Fruit fly (Drosophila melanogaster): ENCODE data around the gene Sfp24C1.

Gene Sfp24C1

dm6 chr2L:3675770-3676169 is 24.7 kb upstream of the Sfp24C1 start (continued):
- TF ChIP-seq sc (optimal IDR thresholded peaks at IDR 0.05) (no peak), sc (GFP tag; optimal IDR thresholded peaks at IDR 0.05) (no peak), CG5180 (GFP tag; optimal IDR thresholded peaks at IDR 0.05) (no peak), hkb (optimal IDR thresholded peaks at IDR 0.05) (no peak), hkb (GFP tag; IDR thresholded peaks at IDR 0.05) (no peak), CG6765 (GFP tag; optimal IDR thresholded peaks at IDR 0.05) (no peak), CG18011 (GFP tag; optimal IDR thresholded peaks at IDR 0.05) (no peak), CG2116 (GFP tag; optimal IDR thresholded peaks at IDR 0.05) (no peak), CG4617 (GFP tag; optimal IDR thresholded peaks at IDR 0.05; ENCODE audit: borderline replicate concordance) (no peak), CG10209 (GFP tag; optimal IDR thresholded peaks at IDR 0.05) (no peak), unpg (GFP tag; optimal IDR thresholded peaks at IDR 0.05) (no peak), CG18619 (GFP tag; optimal IDR thresholded peaks at IDR 0.05) (no peak), oc (tag; optimal IDR thresholded peaks at IDR 0.05) (peak; percentile 28), sd (tag; optimal IDR thresholded peaks at IDR 0.05) (no peak), CG1233 (GFP tag; optimal IDR thresholded peaks at IDR 0.05) (no peak), ind (GFP tag; optimal IDR thresholded peaks at IDR 0.05) (no peak), B-H1 (GFP tag; IDR thresholded peaks at IDR 0.05) (no peak), Mes4 (GFP tag; optimal IDR thresholded peaks at IDR 0.05) (no peak), Ravus (GFP tag; IDR thresholded peaks at IDR 0.05) (no peak), Dip2 (GFP tag; IDR thresholded peaks at IDR 0.05) (no peak), Dref (GFP tag; IDR thresholded peaks at IDR 0.05) (no peak), Rx (GFP tag; IDR thresholded peaks at IDR 0.05) (peak; percentile 42; the same call in 1 of the 2 replicates), chinmo (GFP tag; IDR thresholded peaks at IDR 0.05; ENCODE audit: partially characterized antibody) (no peak), CG5245 (GFP tag; optimal IDR thresholded peaks at IDR 0.05) (peak; percentile 30), CG13775 (GFP tag; optimal IDR thresholded peaks at IDR 0.05) (no peak), CG11723 (GFP tag; optimal IDR thresholded peaks at IDR 0.05) (no peak), danr (GFP tag; IDR thresholded peaks at IDR 0.05) (no peak), chm (GFP tag; IDR thresholded peaks at IDR 0.05) (peak; percentile 42; the same call in 1 of the 2 replicates), sens-2 (GFP tag; IDR thresholded peaks at IDR 0.05) (no peak), sob (GFP tag; IDR thresholded peaks at IDR 0.05) (no peak; the same call in 1 of the 2 replicates), CG30020 (tag; optimal IDR thresholded peaks at IDR 0.05) (no peak), CG3847 (GFP tag; IDR thresholded peaks at IDR 0.05) (peak; percentile 10; the same call in 1 of the 2 replicates), hbn (GFP tag; IDR thresholded peaks at IDR 0.05; ENCODE audit: partially characterized antibody) (no peak), CG3407 (GFP tag; optimal IDR thresholded peaks at IDR 0.05) (no peak), CG34422 (GFP tag; IDR thresholded peaks at IDR 0.05) (no peak; the same call in 2 of the 3 replicates), Antp (GFP tag; optimal IDR thresholded peaks at IDR 0.05) (peak; percentile 20), CG11696 (GFP tag; IDR thresholded peaks at IDR 0.05) (no peak), Kr (GFP tag; optimal IDR thresholded peaks at IDR 0.05) (no peak), cg (GFP tag; optimal IDR thresholded peaks at IDR 0.05) (no peak), twi (tag; optimal IDR thresholded peaks at IDR 0.05) (no peak), ERR (GFP tag; optimal IDR thresholded peaks at IDR 0.05) (no peak), CHES-1-like (GFP tag; optimal IDR thresholded peaks at IDR 0.05) (no peak), CG12659 (GFP tag; optimal IDR thresholded peaks at IDR 0.05) (no peak), CG31388 (GFP tag; optimal IDR thresholded peaks at IDR 0.05) (no peak), CG9215 (GFP tag; IDR thresholded peaks at IDR 0.05) (no peak), CG9876 (GFP tag; optimal IDR thresholded peaks at IDR 0.05) (no peak), Six4 (GFP tag; optimal IDR thresholded peaks at IDR 0.05) (no peak), Hr3 (GFP tag; optimal IDR thresholded peaks at IDR 0.05) (no peak), pfk (GFP tag; optimal IDR thresholded peaks at IDR 0.05) (no peak), dm (GFP tag; optimal IDR thresholded peaks at IDR 0.05) (no peak), repo (GFP tag; optimal IDR thresholded peaks at IDR 0.05) (no peak), HmgD (GFP tag; optimal IDR thresholded peaks at IDR 0.05) (no peak), bowl (GFP tag; IDR thresholded peaks at IDR 0.05) (no peak)
